Worm (Caenorhabditis elegans) whole organism, L4/young adult: ENCODE data around the gene sru-40.

Experiments
- W03F9.2 ChIP-seq: fragments of 150-350 bp; optimal IDR thresholded peaks from 2 replicates; lab custom pipeline; 2014; ENCODE audit warnings: missing biosample characterization, missing genetic modification characterization
- dao-5 ChIP-seq: sonication (generic microtip); optimal IDR thresholded peaks from 2 replicates; lab custom pipeline; 2016; ENCODE audit warnings: missing genotype, missing genetic modification characterization, moderate library complexity, missing compliant biosample characterization
- him-1 ChIP-seq: sonication (generic microtip); optimal IDR thresholded peaks from 2 replicates; lab custom pipeline; 2016; ENCODE audit warnings: missing genotype, missing genetic modification reagents, missing genetic modification characterization, missing compliant biosample characterization

sru-40 gene

DNA sequence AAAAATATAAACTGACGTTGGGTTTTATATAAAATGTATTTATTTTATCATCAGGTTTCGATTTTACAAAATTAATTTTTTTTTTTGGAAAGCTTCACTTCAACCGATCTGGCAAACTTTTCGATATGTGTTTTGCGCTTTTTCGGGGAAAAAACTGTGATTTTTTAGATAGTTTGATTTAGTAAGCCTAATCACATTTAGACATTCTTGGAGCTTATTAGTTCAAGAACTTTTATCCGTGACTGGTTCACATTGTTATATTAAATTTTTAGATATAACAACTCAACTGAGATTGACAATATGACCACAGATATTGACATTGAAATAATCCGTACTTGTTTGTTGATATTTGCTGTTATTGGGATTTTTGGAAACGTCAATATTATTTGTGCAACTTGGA is 3.9 kb upstream of the sru-40 start, which contains the start of gene srsx-21:
Gene srsx-21, plus strand, starts transcription at position 301 of the 400 bp plus-strand sequence.
- TF ChIP-seq W03F9.2 (tag; lab: Kevin White, UChicago): no peak
- TF ChIP-seq dao-5 (tag; lab: Kevin White, UChicago): no peak
- TF ChIP-seq him-1 (tag; lab: Kevin White, UChicago): no peak

DNA sequence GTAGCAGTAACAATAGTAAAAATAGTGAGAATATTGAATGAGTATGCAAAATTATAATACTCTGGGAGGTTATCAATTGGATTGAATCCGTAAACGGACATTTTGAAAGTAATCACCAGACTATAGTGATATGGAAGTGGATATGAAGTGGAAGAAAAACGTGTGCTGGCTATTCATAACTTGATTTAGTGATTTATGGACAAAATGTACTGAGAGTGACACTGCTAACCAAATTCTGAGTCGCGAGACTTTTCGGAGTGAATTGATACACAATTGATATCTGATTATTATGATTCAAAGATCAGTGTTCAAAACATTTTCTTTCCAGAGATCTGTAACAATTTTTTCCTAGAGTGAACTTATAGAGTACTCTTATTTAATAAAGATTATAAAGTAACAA is 2.1 kb upstream of the sru-40 start, which contains the start of gene sru-38:
Gene sru-38, minus strand, starts transcription at position 101 of the 400 bp plus-strand sequence.
- TF ChIP-seq W03F9.2 (tag; lab: Kevin White, UChicago) (no peak), him-1 (tag; lab: Kevin White, UChicago) (no peak), dao-5 (tag; lab: Kevin White, UChicago) (no peak)

DNA sequence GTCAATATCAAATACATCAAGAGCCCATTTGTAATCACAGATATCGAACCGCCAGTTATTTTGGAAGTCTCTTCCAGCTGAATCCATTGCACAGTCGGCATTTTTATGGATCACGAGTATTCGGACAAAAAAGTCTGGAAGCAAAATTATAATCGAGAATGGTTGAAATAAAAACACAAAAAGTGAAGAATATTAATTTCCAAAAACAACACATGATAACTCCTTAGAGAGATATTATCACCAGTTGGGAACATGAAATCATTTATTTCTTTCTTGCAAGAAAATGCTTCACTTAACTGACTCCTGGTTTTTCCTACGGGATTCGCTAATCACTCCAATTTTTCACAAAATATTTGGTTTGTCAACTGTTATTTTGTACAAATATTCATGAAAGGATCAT is 9.7 kb downstream of the sru-40 start, which contains the start of gene str-2:
Gene str-2, minus strand, starts transcription at position 101 of the 400 bp plus-strand sequence.
- no peak for TF ChIP-seq W03F9.2 (tag; lab: Kevin White, UChicago)
- no peak for TF ChIP-seq dao-5 (tag; lab: Kevin White, UChicago)
- no peak for TF ChIP-seq him-1 (tag; lab: Kevin White, UChicago)

DNA sequence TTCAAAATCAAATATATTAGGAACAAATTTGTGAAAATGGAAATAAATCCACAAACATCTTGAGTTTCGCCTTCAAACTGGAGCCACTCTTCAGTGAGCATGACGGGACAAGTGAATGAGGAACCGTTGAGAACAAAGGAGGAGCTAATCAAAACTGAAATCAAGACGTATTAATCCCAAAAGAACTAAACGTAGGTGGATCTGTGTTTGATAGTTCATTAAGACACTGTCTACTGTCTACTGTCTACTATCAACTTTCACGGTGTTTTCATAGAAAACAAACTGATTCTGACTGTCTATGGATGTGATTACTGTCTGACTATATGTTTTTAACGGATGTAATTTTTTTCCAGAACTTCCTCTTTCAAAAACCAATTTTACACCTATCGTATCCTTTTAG is 12.1 kb downstream of the sru-40 start, which contains the start of gene str-193:
Gene str-193, minus strand, starts transcription at position 101 of the 400 bp plus-strand sequence.
- TF ChIP-seq dao-5 (tag; lab: Kevin White, UChicago): no peak

DNA sequence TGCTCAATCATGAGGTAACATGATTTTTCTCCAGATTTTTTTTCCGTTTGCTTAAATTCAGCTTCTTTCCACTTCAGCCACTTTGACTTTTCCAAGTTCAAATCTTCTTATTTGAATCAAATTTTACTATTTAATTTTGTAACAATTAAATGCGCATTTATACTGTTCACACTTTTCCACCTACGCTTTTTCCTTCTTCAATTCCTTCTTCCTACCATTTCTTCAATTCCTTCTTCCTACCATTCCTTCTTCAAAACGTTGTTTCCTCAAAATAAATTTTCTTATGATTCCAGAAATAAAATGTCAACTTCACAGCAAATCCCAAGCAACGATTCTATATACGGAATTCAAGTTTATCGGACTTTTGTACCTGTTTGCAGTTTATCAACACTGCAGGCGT is 17.4 kb downstream of the sru-40 start, which contains the start of gene sru-31:
Gene sru-31, plus strand, starts transcription at position 301 of the 400 bp plus-strand sequence.
- TF ChIP-seq him-1 (tag; lab: Kevin White, UChicago): no peak
- no peak for TF ChIP-seq dao-5 (tag; lab: Kevin White, UChicago)
- TF ChIP-seq W03F9.2 (tag; lab: Kevin White, UChicago): no peak

DNA sequence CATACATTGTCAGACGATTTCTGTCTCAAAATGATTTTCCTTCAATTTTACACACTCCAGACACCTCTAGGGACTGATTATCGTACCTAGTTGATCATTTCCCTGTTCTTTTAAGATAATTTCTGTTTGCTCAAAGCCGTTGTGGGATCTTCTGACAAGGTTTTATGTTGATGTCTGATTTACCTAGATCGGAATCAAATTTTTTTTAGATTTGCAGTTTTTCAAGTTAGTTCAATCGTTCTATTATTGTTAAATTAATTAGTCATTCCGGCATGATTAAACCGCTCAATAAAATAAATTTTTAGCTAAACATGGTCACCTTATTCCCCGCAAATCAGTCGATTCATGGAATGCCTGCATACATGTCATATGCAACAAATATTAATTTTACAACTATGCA is 20.3 kb downstream of the sru-40 start, which contains the start of gene sru-30:
Gene sru-30, plus strand, starts transcription at position 301 of the 400 bp plus-strand sequence.
- TF ChIP-seq W03F9.2 (tag; lab: Kevin White, UChicago) (no peak), him-1 (tag; lab: Kevin White, UChicago) (no peak), dao-5 (tag; lab: Kevin White, UChicago) (no peak)

DNA sequence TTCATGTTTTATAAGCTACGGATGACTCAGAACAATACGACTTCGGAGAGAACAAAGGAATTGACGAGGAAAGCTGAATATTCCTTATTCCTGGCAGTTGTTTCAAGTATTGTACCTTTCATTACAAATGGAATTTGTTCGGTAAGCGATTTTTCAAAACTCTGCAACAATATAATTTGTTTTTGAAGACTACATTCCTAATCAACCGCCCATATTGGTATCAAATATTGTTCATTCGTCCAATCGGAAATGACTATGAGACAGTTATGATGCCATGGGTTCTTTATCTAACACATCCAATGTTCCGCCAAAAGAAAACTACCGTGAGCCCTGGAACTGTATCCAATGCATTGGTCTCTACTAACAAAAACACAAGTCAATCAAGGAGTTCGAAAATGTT is 21.6 kb downstream of the sru-40 start:
- no peak for TF ChIP-seq dao-5 (tag; lab: Kevin White, UChicago)
- TF ChIP-seq W03F9.2 (tag; lab: Kevin White, UChicago): no peak
- no peak for TF ChIP-seq him-1 (tag; lab: Kevin White, UChicago)

DNA sequence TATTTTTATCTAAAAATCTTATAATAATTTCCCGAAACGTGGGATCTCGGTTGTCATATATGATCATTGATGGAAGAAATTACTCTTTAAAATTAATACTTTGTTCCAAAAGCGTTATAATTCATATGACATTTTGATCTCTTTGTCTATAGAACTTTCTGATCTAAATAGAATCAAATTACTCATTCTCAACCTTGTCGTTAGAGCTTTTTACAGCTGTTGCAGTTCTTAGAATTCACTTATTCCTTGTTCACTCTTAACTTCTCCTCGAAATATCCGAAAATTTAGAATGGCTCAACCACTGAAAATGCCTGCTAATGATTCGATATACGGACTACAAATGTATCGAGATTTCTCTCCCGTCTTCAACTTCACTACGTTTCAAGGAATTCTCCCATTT is 22.6 kb downstream of the sru-40 start, which contains the start of gene sru-29:
Gene sru-29, plus strand, starts transcription at position 301 of the 400 bp plus-strand sequence.
- TF ChIP-seq W03F9.2 (tag; lab: Kevin White, UChicago): no peak
- TF ChIP-seq him-1 (tag; lab: Kevin White, UChicago): no peak
- TF ChIP-seq dao-5 (tag; lab: Kevin White, UChicago): no peak

DNA sequence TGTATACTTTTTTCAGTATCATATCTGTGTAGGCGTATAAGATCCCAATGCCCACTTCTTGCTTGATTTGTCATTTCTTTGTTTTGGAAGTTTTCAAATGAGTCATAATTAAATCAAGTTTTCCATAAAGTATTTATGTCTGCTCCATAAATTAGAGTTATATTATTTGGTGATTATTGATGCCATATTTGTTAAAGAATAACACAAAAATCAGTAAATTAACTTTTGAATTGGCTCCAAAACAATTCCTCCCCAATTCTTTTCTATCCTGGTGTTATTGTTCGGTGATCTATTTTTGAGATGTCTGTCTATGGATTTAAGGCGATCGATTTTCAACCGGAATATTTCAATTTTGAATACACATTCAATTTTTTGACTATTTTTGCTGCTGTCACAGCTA is 28.6 kb downstream of the sru-40 start, which contains the start of gene sru-37:
Gene sru-37, plus strand, starts transcription at position 301 of the 400 bp plus-strand sequence.
- TF ChIP-seq W03F9.2 (tag; lab: Kevin White, UChicago): no peak
- no peak for TF ChIP-seq him-1 (tag; lab: Kevin White, UChicago)
- TF ChIP-seq dao-5 (tag; lab: Kevin White, UChicago): no peak

DNA sequence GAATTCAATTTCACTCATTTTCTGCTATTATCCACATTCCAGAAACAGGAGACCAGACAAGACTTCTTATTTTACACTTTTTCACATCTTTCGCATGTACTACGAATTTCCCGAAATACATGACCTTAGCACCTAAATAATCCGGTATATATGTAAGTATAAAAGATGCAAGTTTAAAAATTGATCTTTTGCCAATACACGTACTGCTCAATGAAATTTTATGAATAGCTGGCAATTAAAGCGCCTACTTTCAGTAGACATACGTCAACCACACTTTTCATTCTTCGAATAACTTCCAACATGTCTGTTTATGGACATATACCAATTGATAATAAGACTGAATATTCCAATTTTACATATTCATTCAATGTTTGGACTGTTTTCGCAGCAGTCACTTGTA is 30.6 kb downstream of the sru-40 start, which contains the start of gene sru-39:
Gene sru-39, plus strand, starts transcription at position 301 of the 400 bp plus-strand sequence.
- TF ChIP-seq dao-5 (tag; lab: Kevin White, UChicago): no peak
- no peak for TF ChIP-seq him-1 (tag; lab: Kevin White, UChicago)
- no peak for TF ChIP-seq W03F9.2 (tag; lab: Kevin White, UChicago)

DNA sequence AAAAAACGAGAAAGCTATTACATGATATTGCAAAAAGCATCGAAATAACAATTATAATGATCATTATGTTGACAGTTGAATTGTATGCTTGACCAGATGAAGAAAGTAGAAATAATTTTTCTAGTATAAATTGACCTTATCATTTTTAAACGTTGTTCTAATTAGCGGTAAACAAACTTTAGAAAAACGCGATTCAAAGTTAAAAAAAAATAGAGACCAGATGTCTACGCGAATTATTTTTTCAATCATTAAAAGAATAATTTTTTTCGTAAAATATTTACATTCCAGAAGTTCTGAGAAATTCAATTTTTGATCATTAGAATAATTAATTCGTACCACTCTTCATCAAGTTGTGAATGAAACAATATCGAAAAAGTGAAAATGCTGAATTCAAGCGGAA is 31.8 kb downstream of the sru-40 start, which contains the start of gene F46B6.10:
Gene F46B6.10, minus strand, starts transcription at position 101 of the 400 bp plus-strand sequence.
- TF ChIP-seq dao-5 (tag; lab: Kevin White, UChicago) (no peak), him-1 (tag; lab: Kevin White, UChicago) (no peak), W03F9.2 (tag; lab: Kevin White, UChicago) (no peak)

DNA sequence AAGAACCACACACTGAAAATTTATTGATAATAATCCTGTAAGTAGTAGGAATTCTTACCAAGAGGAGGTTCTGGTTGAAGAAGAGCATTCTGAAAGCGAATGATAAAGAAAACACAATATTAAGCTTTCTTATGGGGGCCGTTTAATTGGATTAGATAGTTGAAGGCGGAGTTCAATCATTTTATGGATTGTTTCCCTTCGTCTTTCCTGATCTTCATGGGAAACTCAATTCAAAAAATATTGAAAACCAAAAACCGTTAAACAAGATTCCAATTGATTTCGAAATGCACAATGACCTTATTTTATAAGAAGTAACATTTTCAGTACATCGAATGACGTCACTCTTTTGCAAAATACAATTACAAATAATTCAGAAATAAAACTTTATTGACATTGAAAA is 34.7 kb downstream of the sru-40 start, which contains the start of gene F46B6.13:
Gene F46B6.13, minus strand, starts transcription at position 101 of the 400 bp plus-strand sequence.
- TF ChIP-seq dao-5 (tag; lab: Kevin White, UChicago): no peak
- no peak for TF ChIP-seq W03F9.2 (tag; lab: Kevin White, UChicago)
- no peak for TF ChIP-seq him-1 (tag; lab: Kevin White, UChicago)

DNA sequence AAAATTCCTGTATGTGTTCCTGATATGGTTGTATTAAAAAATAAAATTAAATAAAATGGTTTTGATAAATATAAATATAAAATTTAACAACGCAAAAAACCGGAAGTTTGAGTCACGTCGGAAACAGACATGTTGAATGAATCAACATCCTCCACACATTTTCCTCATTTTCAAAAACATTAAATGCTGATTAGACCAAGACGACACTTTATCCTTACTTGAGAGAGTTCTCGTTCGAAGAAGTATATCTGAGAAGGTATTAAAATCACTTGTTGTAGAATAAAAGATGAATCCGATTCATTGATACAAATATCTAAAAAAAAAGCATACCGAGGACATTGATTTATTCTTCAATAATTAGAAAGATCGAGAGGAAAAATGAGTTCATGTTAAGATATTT is 35.6 kb downstream of the sru-40 start:
- TF ChIP-seq him-1 (tag; lab: Kevin White, UChicago) (no peak), W03F9.2 (tag; lab: Kevin White, UChicago) (no peak)

DNA sequence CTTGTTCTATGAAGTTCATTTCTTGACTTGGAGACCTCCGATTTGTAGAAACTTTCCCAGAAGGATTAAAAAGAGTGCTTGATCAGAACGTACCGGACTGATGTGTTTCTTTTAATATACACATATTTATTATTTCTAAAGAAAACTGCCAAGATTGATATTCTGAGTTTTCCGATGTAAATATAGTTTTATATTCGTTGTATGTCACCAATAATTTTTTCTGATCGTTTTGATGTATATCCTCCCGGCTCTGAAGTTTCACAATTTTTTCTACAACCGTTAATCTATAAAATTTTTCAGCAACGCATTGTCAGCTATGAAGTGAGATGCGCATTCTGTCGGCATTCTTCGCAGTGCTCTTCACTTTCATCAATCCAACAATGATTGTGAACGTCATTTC is 37.2 kb downstream of the sru-40 start, which contains the start of gene F46B6.9:
Gene F46B6.9, plus strand, starts transcription at position 301 of the 400 bp plus-strand sequence.
- TF ChIP-seq dao-5 (tag; lab: Kevin White, UChicago) (no peak), him-1 (tag; lab: Kevin White, UChicago) (no peak), W03F9.2 (tag; lab: Kevin White, UChicago) (no peak)
